Fruit fly (Drosophila melanogaster): ENCODE results near the gene Eip74EF.
A peak's percentile ranks its signal among the peaks of the same experiment; 100 is the strongest.

Eip74EF gene

dm6 chr3L:17577530-17578351 is 41.4 kb downstream of the Eip74EF start:
- TF ChIP-seq CG8478 (optimal IDR thresholded peaks at IDR 0.05) (peak; percentile 21), CTCF (optimal IDR thresholded peaks at IDR 0.05) (no peak)

dm6 chr3L:17576886-17577271 is 42.2 kb downstream of the Eip74EF start:
- TF ChIP-seq CG8478 (optimal IDR thresholded peaks at IDR 0.05) (no peak), CTCF (optimal IDR thresholded peaks at IDR 0.05) (no peak)

- TF ChIP-seq CTCF (optimal IDR thresholded peaks at IDR 0.05) (no peak), CG8478 (optimal IDR thresholded peaks at IDR 0.05) (no peak)
Measured at dm6 chr3L:17576093-17576885, 42.8 kb downstream of the Eip74EF start.

dm6 chr3L:17573823-17574222 is 45.3 kb downstream of the Eip74EF start:
- no peak for TF ChIP-seq CTCF (optimal IDR thresholded peaks at IDR 0.05)
- no peak for TF ChIP-seq CG8478 (optimal IDR thresholded peaks at IDR 0.05)

dm6 chr3L:17572090-17572489 is 47.0 kb downstream of the Eip74EF start:
- TF ChIP-seq CG8478 (optimal IDR thresholded peaks at IDR 0.05) (no peak), CTCF (optimal IDR thresholded peaks at IDR 0.05) (no peak)

dm6 chr3L:17570547-17570873 is 48.6 kb downstream of the Eip74EF start:
- TF ChIP-seq CTCF (optimal IDR thresholded peaks at IDR 0.05) (no peak), CG8478 (optimal IDR thresholded peaks at IDR 0.05) (no peak)

dm6 chr3L:17569737-17570546 is 49.2 kb downstream of the Eip74EF start:
- TF ChIP-seq CTCF (optimal IDR thresholded peaks at IDR 0.05) (no peak), CG8478 (optimal IDR thresholded peaks at IDR 0.05) (no peak)

- TF ChIP-seq CTCF (optimal IDR thresholded peaks at IDR 0.05) (no peak), CG8478 (optimal IDR thresholded peaks at IDR 0.05) (no peak)
Measured at dm6 chr3L:17568698-17569097, 50.4 kb downstream of the Eip74EF start.

dm6 chr3L:17566335-17567242 is 52.5 kb downstream of the Eip74EF start:
- TF ChIP-seq CG8478 (optimal IDR thresholded peaks at IDR 0.05) (no peak), CTCF (optimal IDR thresholded peaks at IDR 0.05) (no peak)

dm6 chr3L:17563536-17564257 is 55.4 kb downstream of the Eip74EF start:
- TF ChIP-seq CTCF (optimal IDR thresholded peaks at IDR 0.05) (no peak), CG8478 (optimal IDR thresholded peaks at IDR 0.05) (no peak)

dm6 chr3L:17563133-17563532 is 56.0 kb downstream of the Eip74EF start:
- no peak for TF ChIP-seq CTCF (optimal IDR thresholded peaks at IDR 0.05)
- TF ChIP-seq CG8478 (optimal IDR thresholded peaks at IDR 0.05): no peak

dm6 chr3L:17562263-17562662 is 56.9 kb downstream of the Eip74EF start:
- TF ChIP-seq CTCF (optimal IDR thresholded peaks at IDR 0.05) (no peak), CG8478 (optimal IDR thresholded peaks at IDR 0.05) (no peak)

dm6 chr3L:17557215-17557904 is 61.8 kb downstream of the Eip74EF start, which contains the start of gene CycT:
TSS of gene CycT (minus strand) at chr3L:17557788.
- TF ChIP-seq CG8478 (optimal IDR thresholded peaks at IDR 0.05) (no peak), CTCF (optimal IDR thresholded peaks at IDR 0.05) (no peak)

Measured in S2 (cell line).